Worm (Caenorhabditis elegans) whole organism, L4/young adult: Measurements from ENCODE around the gene clec-163.

ENCODE experiments used
- W03F9.2 ChIP-seq: fragments of 150-350 bp; optimal IDR thresholded peaks from 2 replicates; lab custom pipeline; 2014; ENCODE audit warnings: missing biosample characterization, missing genetic modification characterization
- him-1 ChIP-seq: sonication (generic microtip); optimal IDR thresholded peaks from 2 replicates; lab custom pipeline; 2016; ENCODE audit warnings: missing genotype, missing genetic modification reagents, missing genetic modification characterization, missing compliant biosample characterization

DNA sequence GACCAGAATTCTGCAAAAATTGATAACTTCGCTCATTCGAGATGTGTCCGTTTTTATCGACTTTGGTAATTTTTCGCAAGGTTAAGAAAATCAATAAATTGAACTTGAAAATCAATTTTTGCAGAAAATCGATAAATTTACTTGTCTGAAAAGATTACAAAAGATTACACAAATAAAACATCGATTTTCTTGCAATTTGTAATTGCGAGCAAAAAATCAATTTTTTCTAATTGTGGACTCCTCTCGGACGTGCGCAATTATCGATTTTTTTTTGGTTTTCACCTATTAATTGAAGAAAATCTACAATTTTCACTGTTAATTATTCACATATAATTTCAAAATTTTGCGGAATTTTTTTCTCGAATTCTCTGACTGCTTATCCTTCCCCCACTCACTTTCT lies 2.9 kb upstream of the clec-163 start:
- TF ChIP-seq W03F9.2 (tag; lab: Kevin White, UChicago): no peak
- TF ChIP-seq him-1 (tag; lab: Kevin White, UChicago): no peak
